Worm (Caenorhabditis elegans) whole organism, L1 larva: ENCODE measurements around the gene alh-6.

Experiments
- C16A3.4 ChIP-seq: fragments of 150-350 bp; optimal IDR thresholded peaks from 2 replicates; lab custom pipeline; 2014; ENCODE audit warnings: missing biosample characterization, missing genetic modification characterization
- F16B12.6 ChIP-seq: fragments of 150-350 bp; optimal IDR thresholded peaks from 2 replicates; lab custom pipeline; 2014; ENCODE audit warnings: missing biosample characterization, missing genetic modification characterization
- Y116A8C.19 ChIP-seq: sonication (generic microtip); optimal IDR thresholded peaks from 2 replicates; lab custom pipeline; 2016; ENCODE audit warnings: missing compliant biosample characterization, missing genetic modification characterization, borderline replicate concordance
- ceh-63 ChIP-seq: fragments of 200-800 bp; sonication (Bioruptor generic); optimal IDR thresholded peaks from 2 replicates; lab custom pipeline; 2018; ENCODE audit warnings: mild to moderate bottlenecking, missing genetic modification characterization, missing compliant biosample characterization
- ceh-8 ChIP-seq: fragments of 200-800 bp; sonication (Bioruptor generic); optimal IDR thresholded peaks from 2 replicates; lab custom pipeline; 2018; ENCODE audit warnings: mild to moderate bottlenecking, missing genetic modification characterization, moderate library complexity, missing compliant biosample characterization
- ceh-82 ChIP-seq, 3 experiments: fragments of 150-350 bp in 1 of 3; sonication (generic microtip) in 2 of 3; optimal IDR thresholded peaks; 2 replicates each; lab custom pipeline; 2014 to 2017; ENCODE audit warnings: missing biosample characterization in 3 of 3, missing genetic modification characterization in 3 of 3
- ceh-88 ChIP-seq: fragments of 200-800 bp; sonication (Bioruptor generic); IDR thresholded peaks from 2 replicates; pipeline ENCODE4 v1.3.6; 2022; ENCODE audit warnings: missing genetic modification characterization, missing compliant biosample characterization
- ceh-90 ChIP-seq: sonication (generic microtip); optimal IDR thresholded peaks from 2 replicates; lab custom pipeline; 2016; ENCODE audit warnings: missing genetic modification characterization, missing compliant biosample characterization
- ces-1 ChIP-seq: fragments of 150-350 bp; optimal IDR thresholded peaks from 2 replicates; lab custom pipeline; 2014; ENCODE audit warnings: missing biosample characterization, missing genetic modification reagents, missing genetic modification characterization
- dsc-1 ChIP-seq: sonication (generic microtip); optimal IDR thresholded peaks from 2 replicates; lab custom pipeline; 2016; ENCODE audit warnings: mild to moderate bottlenecking, missing genetic modification characterization, missing compliant biosample characterization
- efl-1 ChIP-seq, 4 experiments: fragments of 150-350 bp; optimal IDR thresholded peaks in 3 of 4; peaks in 1 of 4; 1 replicate in 1 of 4; 2 replicates in 3 of 4; lab custom pipeline; 2014; ENCODE audit warnings: missing biosample characterization in 2 of 4, missing genetic modification characterization in 2 of 4, missing genetic modification reagents in 2 of 4
- efl-3 ChIP-seq: fragments of 200-800 bp; sonication (Bioruptor generic); optimal IDR thresholded peaks from 2 replicates; lab custom pipeline; 2018; ENCODE audit warnings: mild to moderate bottlenecking, missing genetic modification characterization, missing compliant biosample characterization
- egl-27 ChIP-seq, 2 experiments: fragments of 150-350 bp in 1 of 2; sonication (generic microtip); optimal IDR thresholded peaks; 3 replicates each; lab custom pipeline; 2017 to 2018; ENCODE audit warnings: missing biosample characterization in 2 of 2, missing genetic modification characterization in 2 of 2, missing genetic modification reagents in 2 of 2
- ets-5 ChIP-seq: fragments of 200-800 bp; sonication (Bioruptor generic); IDR thresholded peaks from 2 replicates; pipeline ENCODE4 v1.3.6; 2022; ENCODE audit warnings: missing genetic modification characterization, missing compliant biosample characterization
- fkh-4 ChIP-seq: sonication (generic microtip); optimal IDR thresholded peaks from 2 replicates; lab custom pipeline; 2016; ENCODE audit warnings: missing compliant biosample characterization, missing genetic modification characterization, borderline replicate concordance
- fkh-8 ChIP-seq: sonication (generic microtip); optimal IDR thresholded peaks from 2 replicates; lab custom pipeline; 2016; ENCODE audit warnings: mild to moderate bottlenecking, missing genetic modification characterization, missing compliant biosample characterization
- grh-1 ChIP-seq: fragments of 200-800 bp; sonication (Bioruptor generic); IDR thresholded peaks from 2 replicates; pipeline ENCODE4 v1.3.6; 2022; ENCODE audit warnings: missing genetic modification reagents, missing genetic modification characterization, missing compliant biosample characterization
- hlh-17 ChIP-seq: fragments of 200-800 bp; sonication (Bioruptor generic); optimal IDR thresholded peaks from 2 replicates; lab custom pipeline; 2018; ENCODE audit warnings: missing genetic modification characterization, mild to moderate bottlenecking, missing compliant biosample characterization, moderate library complexity, borderline replicate concordance
- hlh-4 ChIP-seq: sonication (generic microtip); optimal IDR thresholded peaks from 2 replicates; lab custom pipeline; 2016; ENCODE audit warnings: mild to moderate bottlenecking, missing genetic modification characterization, missing compliant biosample characterization
- hpl-2 ChIP-seq: fragments of 150-350 bp; optimal IDR thresholded peaks from 2 replicates; lab custom pipeline; 2014; ENCODE audit warnings: missing biosample characterization, missing genetic modification reagents, missing genetic modification characterization
- isw-1 ChIP-seq: fragments of 200-800 bp; sonication (Bioruptor generic); IDR thresholded peaks from 2 replicates; pipeline ENCODE4 v1.3.6; 2022; ENCODE audit warnings: missing genetic modification characterization, missing compliant biosample characterization
- lin-13 ChIP-seq: fragments of 150-350 bp; optimal IDR thresholded peaks from 2 replicates; lab custom pipeline; 2014; ENCODE audit warnings: missing biosample characterization, missing genetic modification reagents, missing genetic modification characterization
- lin-15B ChIP-seq: fragments of 150-350 bp; sonication (generic microtip); optimal IDR thresholded peaks from 3 replicates; lab custom pipeline; 2014; ENCODE audit warnings: missing biosample characterization, missing genetic modification characterization
- lin-35 ChIP-seq, 2 experiments: fragments of 150-350 bp; optimal IDR thresholded peaks; 2 replicates each; lab custom pipeline; 2014; ENCODE audit warnings: missing biosample characterization in 2 of 2, missing genetic modification characterization in 2 of 2, missing genetic modification reagents in 2 of 2
- lir-3 ChIP-seq: sonication (generic microtip); optimal IDR thresholded peaks from 2 replicates; lab custom pipeline; 2016; ENCODE audit warnings: mild to moderate bottlenecking, missing genetic modification characterization, moderate library complexity, missing compliant biosample characterization; ENCODE audit not compliant: poor library complexity
- lsy-2 ChIP-seq, 2 experiments: fragments of 150-350 bp; optimal IDR thresholded peaks; 2 replicates each; lab custom pipeline; 2014; ENCODE audit warnings: missing biosample characterization in 2 of 2, missing genetic modification characterization in 2 of 2
- mab-9 ChIP-seq: fragments of 200-800 bp; sonication (Bioruptor generic); IDR thresholded peaks from 2 replicates; pipeline ENCODE4 v1.3.6; 2022; ENCODE audit warnings: missing genetic modification reagents, missing genetic modification characterization, missing compliant biosample characterization
- mdl-1 ChIP-seq, 2 experiments: fragments of 150-350 bp; optimal IDR thresholded peaks; 2 replicates each; lab custom pipeline; 2014 to 2017; ENCODE audit warnings: missing biosample characterization in 2 of 2, missing genetic modification characterization in 2 of 2, inconsistent platforms in 1 of 2
- mep-1 ChIP-seq: fragments of 150-350 bp; optimal IDR thresholded peaks from 2 replicates; lab custom pipeline; 2014; ENCODE audit warnings: missing biosample characterization, missing genetic modification characterization
- nhr-11 ChIP-seq: fragments of 150-350 bp; optimal IDR thresholded peaks from 2 replicates; lab custom pipeline; 2014; ENCODE audit warnings: missing biosample characterization, missing genetic modification characterization
- nhr-12 ChIP-seq: sonication (generic microtip); optimal IDR thresholded peaks from 2 replicates; lab custom pipeline; 2017; ENCODE audit warnings: missing biosample characterization, missing genetic modification characterization
- nhr-47 ChIP-seq: sonication (generic microtip); optimal IDR thresholded peaks from 2 replicates; lab custom pipeline; 2016; ENCODE audit warnings: mild to moderate bottlenecking, missing genetic modification characterization, moderate library complexity, missing compliant biosample characterization
- nhr-77 ChIP-seq: fragments of 150-350 bp; optimal IDR thresholded peaks from 2 replicates; lab custom pipeline; 2014; ENCODE audit warnings: missing biosample characterization, missing genetic modification characterization
- nhr-90 ChIP-seq: sonication (generic microtip); optimal IDR thresholded peaks from 2 replicates; lab custom pipeline; 2016; ENCODE audit warnings: mild to moderate bottlenecking, missing genetic modification characterization, missing compliant biosample characterization; ENCODE audit not compliant: poor library complexity
- pag-3 ChIP-seq: sonication (generic microtip); optimal IDR thresholded peaks from 2 replicates; lab custom pipeline; 2017; ENCODE audit warnings: missing genetic modification characterization, mild to moderate bottlenecking, missing compliant biosample characterization, antibody characterized with exemption, borderline replicate concordance; ENCODE audit not compliant: insufficient read depth
- rnt-1 ChIP-seq: sonication (generic microtip); optimal IDR thresholded peaks from 2 replicates; lab custom pipeline; 2016; ENCODE audit warnings: mild to moderate bottlenecking, missing genetic modification characterization, moderate library complexity, missing compliant biosample characterization
- snpc-4 ChIP-seq: fragments of 150-350 bp; optimal IDR thresholded peaks from 2 replicates; lab custom pipeline; 2014; ENCODE audit warnings: missing biosample characterization, missing genetic modification characterization
- sptf-1 ChIP-seq: fragments of 150-350 bp; optimal IDR thresholded peaks from 2 replicates; lab custom pipeline; 2014; ENCODE audit warnings: missing biosample characterization, missing genetic modification characterization
- vab-15 ChIP-seq: sonication (generic microtip); optimal IDR thresholded peaks from 2 replicates; lab custom pipeline; 2017; ENCODE audit warnings: missing genotype, mild to moderate bottlenecking, missing genetic modification characterization, missing compliant biosample characterization
- zag-1 ChIP-seq: fragments of 150-350 bp; optimal IDR thresholded peaks from 2 replicates; lab custom pipeline; 2014; ENCODE audit warnings: missing biosample characterization, missing genetic modification characterization
- zip-4 ChIP-seq: fragments of 200-800 bp; sonication (Bioruptor generic); optimal IDR thresholded peaks from 2 replicates; lab custom pipeline; 2018; ENCODE audit warnings: mild to moderate bottlenecking, missing genetic modification characterization, moderate library complexity, missing compliant biosample characterization
- ztf-11 ChIP-seq, 2 experiments: sonication (generic microtip); optimal IDR thresholded peaks; 2 replicates each; lab custom pipeline; 2016 to 2017; ENCODE audit warnings: missing genetic modification characterization in 2 of 2, missing biosample characterization in 1 of 2, missing compliant biosample characterization in 1 of 2
- ztf-4 ChIP-seq: fragments of 150-350 bp; optimal IDR thresholded peaks from 2 replicates; lab custom pipeline; 2014; ENCODE audit warnings: missing biosample characterization, missing genetic modification characterization

alh-6 gene

ce11 chrII:1322283-1323173, 12.6 kb upstream of the alh-6 start:
- TF ChIP-seq lin-35 (GFP tag; optimal IDR thresholded peaks at IDR 0.05; lab: Kevin White, UChicago) (no peak), ztf-11 (tag; optimal IDR thresholded peaks at IDR 0.05; lab: Kevin White, UChicago) (no peak), dsc-1 (tag; lab: Kevin White, UChicago) (no peak), ceh-88 (no peak)

ce11 chrII:1320987-1321807, 11.3 kb upstream of the alh-6 start, which contains the start of gene vig-1:
TSS of gene vig-1 (plus strand) at chrII:1321037.
- TF ChIP-seq lin-13 (GFP tag; lab: Kevin White, UChicago) (no peak), ets-5 (GFP tag; lab: Robert Waterston, UW) (no peak), mab-9 (GFP tag; lab: Robert Waterston, UW) (peak; percentile 30; the same call in 1 of the 2 replicates), ceh-63 (GFP tag; lab: Kevin White, UChicago) (no peak), efl-1 (optimal IDR thresholded peaks at IDR 0.05; lab: Kevin White, UChicago) (no peak), efl-1 (GFP tag; optimal IDR thresholded peaks at IDR 0.05 in 1 of 2; lab: Kevin White, UChicago) (peak in 1 of 2 experiments; percentile 87)

ce11 chrII:1320412-1320811, 10.5 kb upstream of the alh-6 start:
- peak; percentile 96 for TF ChIP-seq lin-15B (tag; lab: Kevin White, UChicago)
- TF ChIP-seq ceh-82 (tag; optimal IDR thresholded peaks at IDR 0.05; lab: Kevin White, UChicago): peak; percentile 96 to 98 (median 97)
- TF ChIP-seq fkh-8: peak; percentile 98
- peak; percentile 95 for TF ChIP-seq nhr-77 (tag; lab: Kevin White, UChicago)
- TF ChIP-seq egl-27 (tag; optimal IDR thresholded peaks at IDR 0.05; lab: Kevin White, UChicago): no peak
- TF ChIP-seq zag-1 (tag; lab: Kevin White, UChicago): no peak
- TF ChIP-seq rnt-1 (tag; lab: Kevin White, UChicago): peak; percentile 98
- peak; percentile 97 for TF ChIP-seq nhr-47 (tag; lab: Kevin White, UChicago)
- peak; percentile 85 for TF ChIP-seq zip-4
- TF ChIP-seq mep-1 (tag; lab: Kevin White, UChicago): peak; percentile 97
- peak; percentile 75 for TF ChIP-seq ztf-4 (tag; lab: Kevin White, UChicago)
- TF ChIP-seq mdl-1 (tag; optimal IDR thresholded peaks at IDR 0.05; lab: Kevin White, UChicago): peak in 1 of 2 experiments; percentile 92
- peak; percentile 80 for TF ChIP-seq snpc-4
- TF ChIP-seq nhr-12: no peak
- TF ChIP-seq hlh-17: no peak
- TF ChIP-seq grh-1: peak; percentile 97
- no peak for TF ChIP-seq Y116A8C.19
- no peak for TF ChIP-seq ceh-63 (GFP tag; lab: Kevin White, UChicago)
- TF ChIP-seq sptf-1 (tag; lab: Kevin White, UChicago): no peak
- TF ChIP-seq efl-3: peak; percentile 67
- no peak for TF ChIP-seq fkh-4
- peak; percentile 94 for TF ChIP-seq isw-1
- TF ChIP-seq hlh-4 (tag; lab: Kevin White, UChicago): no peak
- no peak for TF ChIP-seq ces-1 (GFP tag; lab: Kevin White, UChicago)
- peak; percentile 65 for TF ChIP-seq F16B12.6 (tag; lab: Kevin White, UChicago)
- peak; percentile 86 for TF ChIP-seq ceh-8 (GFP tag; lab: Kevin White, UChicago)
- no peak for TF ChIP-seq pag-3
- TF ChIP-seq vab-15: peak; percentile 91
- TF ChIP-seq lsy-2 (tag; optimal IDR thresholded peaks at IDR 0.05; lab: Kevin White, UChicago): peak; percentile 95 to 97
- TF ChIP-seq C16A3.4: peak; percentile 98
- peak; percentile 78 for TF ChIP-seq hpl-2
- peak; percentile 79 for TF ChIP-seq nhr-11 (tag; lab: Kevin White, UChicago)
- peak; percentile 97 for TF ChIP-seq nhr-90
- TF ChIP-seq ceh-90: no peak
- TF ChIP-seq lir-3 (tag; lab: Kevin White, UChicago): peak; percentile 78
